Worm (Caenorhabditis elegans) whole organism, young adult: ENCODE data around the gene rbm-25.

Experiments used
- B0261.1 ChIP-seq: sonication (generic microtip); optimal IDR thresholded peaks from 2 replicates; lab custom pipeline; 2016; ENCODE audit warnings: mild to moderate bottlenecking, missing genetic modification characterization, moderate library complexity, missing compliant biosample characterization
- C06A6.2 ChIP-seq: fragments of 200-800 bp; sonication (Bioruptor generic); conservative IDR thresholded peaks from 2 replicates; pipeline ENCODE4 v1.3.6; 2022; ENCODE audit warnings: missing genetic modification characterization, missing compliant biosample characterization
- D2030.7 ChIP-seq: fragments of 200-800 bp; sonication (Bioruptor generic); IDR thresholded peaks from 2 replicates; pipeline ENCODE4 v1.3.6; 2022; ENCODE audit warnings: missing genetic modification reagents, missing genetic modification characterization, missing compliant biosample characterization
- F10E7.11 ChIP-seq: sonication (generic microtip); optimal IDR thresholded peaks from 2 replicates; lab custom pipeline; 2017; ENCODE audit warnings: mild to moderate bottlenecking, missing genetic modification characterization, moderate library complexity, missing compliant biosample characterization
- F37B4.10 ChIP-seq: fragments of 200-800 bp; sonication (Bioruptor generic); IDR thresholded peaks from 2 replicates; pipeline ENCODE4 v1.3.6; 2022; ENCODE audit warnings: missing genetic modification characterization, missing compliant biosample characterization
- F39B2.1 ChIP-seq: fragments of 200-800 bp; sonication (Bioruptor generic); IDR thresholded peaks from 2 replicates; pipeline ENCODE4 v1.3.6; 2022; ENCODE audit warnings: missing genetic modification reagents, missing genetic modification characterization, missing compliant biosample characterization
- F49E8.2 ChIP-seq: sonication (generic microtip); optimal IDR thresholded peaks from 3 replicates; lab custom pipeline; 2017; ENCODE audit warnings: missing genetic modification characterization, mild to moderate bottlenecking, missing compliant biosample characterization, antibody characterized with exemption, moderate library complexity; ENCODE audit not compliant: insufficient read depth
- F57A8.1 ChIP-seq: fragments of 200-800 bp; sonication (Bioruptor generic); optimal IDR thresholded peaks from 2 replicates; lab custom pipeline; 2018; ENCODE audit warnings: mild to moderate bottlenecking, missing genetic modification characterization, moderate library complexity, missing compliant biosample characterization
- K12H6.12 ChIP-seq: fragments of 200-800 bp; sonication (Bioruptor generic); optimal IDR thresholded peaks from 2 replicates; lab custom pipeline; 2018; ENCODE audit warnings: mild to moderate bottlenecking, missing genetic modification characterization, missing compliant biosample characterization
- T07F8.4 ChIP-seq: sonication (generic microtip); optimal IDR thresholded peaks from 2 replicates; lab custom pipeline; 2016; ENCODE audit warnings: mild to moderate bottlenecking, missing genetic modification characterization, moderate library complexity, missing compliant biosample characterization
- Y53G8AR.9 ChIP-seq: fragments of 200-800 bp; sonication (Bioruptor generic); conservative IDR thresholded peaks from 2 replicates; pipeline ENCODE4 v1.3.6; 2022; ENCODE audit warnings: missing genetic modification reagents, missing genetic modification characterization, missing compliant biosample characterization
- Y79H2A.3 ChIP-seq: fragments of 200-800 bp; sonication (Bioruptor generic); conservative IDR thresholded peaks from 2 replicates; pipeline ENCODE4 v1.3.6; 2022; ENCODE audit warnings: missing genetic modification reagents, missing genetic modification characterization, missing compliant biosample characterization
- Y95B8A.8 ChIP-seq: fragments of 200-800 bp; sonication (Bioruptor generic); IDR thresholded peaks from 2 replicates; pipeline ENCODE4 v1.3.6; 2022; ENCODE audit warnings: missing genetic modification reagents, missing genetic modification characterization, missing compliant biosample characterization
- ZK185.1 ChIP-seq: sonication (generic microtip); optimal IDR thresholded peaks from 2 replicates; lab custom pipeline; 2016; ENCODE audit warnings: mild to moderate bottlenecking, missing genetic modification characterization, missing compliant biosample characterization; ENCODE audit not compliant: poor library complexity, severe bottlenecking
- akir-1 ChIP-seq: fragments of 200-800 bp; sonication (Bioruptor generic); optimal IDR thresholded peaks from 2 replicates; lab custom pipeline; 2018; ENCODE audit warnings: mild to moderate bottlenecking, missing genetic modification characterization, moderate library complexity, missing compliant biosample characterization
- ama-1 ChIP-seq, 3 experiments: fragments of 150-350 bp in 1 of 3; sonication (generic microtip) in 2 of 3; optimal IDR thresholded peaks; 2 replicates each; lab custom pipeline; 2014 to 2018; ENCODE audit warnings: missing biosample characterization in 2 of 3, missing genetic modification characterization in 2 of 3, missing genetic modification reagents in 2 of 3
- attf-5 ChIP-seq: fragments of 200-800 bp; sonication (Bioruptor generic); optimal IDR thresholded peaks from 2 replicates; lab custom pipeline; 2018; ENCODE audit warnings: mild to moderate bottlenecking, missing genetic modification characterization, missing compliant biosample characterization
- bed-1 ChIP-seq: fragments of 200-800 bp; sonication (Bioruptor generic); IDR thresholded peaks from 2 replicates; pipeline ENCODE4 v1.3.6; 2022; ENCODE audit warnings: missing genetic modification reagents, missing genetic modification characterization, missing compliant biosample characterization
- ccch-3 ChIP-seq: fragments of 200-800 bp; sonication (Bioruptor generic); optimal IDR thresholded peaks from 2 replicates; lab custom pipeline; 2018; ENCODE audit warnings: mild to moderate bottlenecking, missing genetic modification characterization, missing compliant biosample characterization
- cebp-1 ChIP-seq, 2 experiments: fragments of 200-800 bp in 1 of 2; sonication (Bioruptor generic) in 1 of 2; sonication (generic microtip) in 1 of 2; IDR thresholded peaks in 1 of 2; optimal IDR thresholded peaks in 1 of 2; 2 replicates each; pipeline versions ENCODE4 v1.3.6 to Lab custom; 2017 to 2022; ENCODE audit warnings: missing compliant biosample characterization in 2 of 2, missing genetic modification characterization in 2 of 2, mild to moderate bottlenecking in 1 of 2, missing genetic modification reagents in 1 of 2, moderate library complexity in 1 of 2
- ceh-58 ChIP-seq: fragments of 200-800 bp; sonication (Bioruptor generic); IDR thresholded peaks from 2 replicates; pipeline ENCODE4 v1.3.6; 2022; ENCODE audit warnings: missing genetic modification characterization, missing compliant biosample characterization
- chd-7 ChIP-seq: sonication (generic microtip); optimal IDR thresholded peaks from 2 replicates; lab custom pipeline; 2016; ENCODE audit warnings: mild to moderate bottlenecking, missing genetic modification characterization, moderate library complexity, missing compliant biosample characterization
- dpff-1 ChIP-seq: sonication (generic microtip); optimal IDR thresholded peaks from 2 replicates; lab custom pipeline; 2017; ENCODE audit warnings: mild to moderate bottlenecking, missing genetic modification characterization, missing compliant biosample characterization
- egl-18 ChIP-seq: fragments of 200-800 bp; sonication (Bioruptor generic); IDR thresholded peaks from 2 replicates; pipeline ENCODE4 v1.3.6; 2022; ENCODE audit warnings: missing genetic modification reagents, missing genetic modification characterization, missing compliant biosample characterization
- egl-44 ChIP-seq: fragments of 200-800 bp; sonication (Bioruptor generic); IDR thresholded peaks from 2 replicates; pipeline ENCODE4 v1.3.6; 2022; ENCODE audit warnings: missing genetic modification reagents, missing genetic modification characterization, missing compliant biosample characterization
- ets-4 ChIP-seq: fragments of 200-800 bp; sonication (Bioruptor generic); optimal IDR thresholded peaks from 2 replicates; lab custom pipeline; 2018; ENCODE audit warnings: mild to moderate bottlenecking, missing genetic modification characterization, missing compliant biosample characterization
- gei-17 ChIP-seq: fragments of 200-800 bp; sonication (Bioruptor generic); optimal IDR thresholded peaks from 2 replicates; lab custom pipeline; 2018; ENCODE audit warnings: mild to moderate bottlenecking, missing genetic modification characterization, missing compliant biosample characterization
- hlh-26 ChIP-seq: fragments of 200-800 bp; sonication (Bioruptor generic); conservative IDR thresholded peaks from 2 replicates; pipeline ENCODE4 v1.3.6; 2022; ENCODE audit warnings: missing genetic modification reagents, missing genetic modification characterization, missing compliant biosample characterization
- hmg-1.2 ChIP-seq: fragments of 200-800 bp; sonication (Bioruptor generic); IDR thresholded peaks from 2 replicates; pipeline ENCODE4 v1.3.6; 2022; ENCODE audit warnings: missing genetic modification reagents, missing genetic modification characterization, missing compliant biosample characterization
- let-526 ChIP-seq: fragments of 200-800 bp; sonication (Bioruptor generic); IDR thresholded peaks from 2 replicates; pipeline ENCODE4 v1.3.6; 2022; ENCODE audit warnings: missing genetic modification reagents, missing genetic modification characterization, missing compliant biosample characterization
- lin-40 ChIP-seq: sonication (generic microtip); optimal IDR thresholded peaks from 2 replicates; lab custom pipeline; 2016; ENCODE audit warnings: missing genetic modification characterization, mild to moderate bottlenecking, missing compliant biosample characterization, missing genotype, missing genetic modification reagents
- lin-54 ChIP-seq: fragments of 200-800 bp; sonication (Bioruptor generic); optimal IDR thresholded peaks from 2 replicates; lab custom pipeline; 2018; ENCODE audit warnings: mild to moderate bottlenecking, missing genetic modification characterization, missing compliant biosample characterization
- madf-10 ChIP-seq: sonication (generic microtip); optimal IDR thresholded peaks from 2 replicates; lab custom pipeline; 2016; ENCODE audit warnings: mild to moderate bottlenecking, missing genetic modification characterization, missing compliant biosample characterization
- mcd-1 ChIP-seq: fragments of 200-800 bp; sonication (Bioruptor generic); IDR thresholded peaks from 2 replicates; pipeline ENCODE4 v1.3.6; 2022; ENCODE audit warnings: missing genetic modification reagents, missing genetic modification characterization, missing compliant biosample characterization
- mel-28 ChIP-seq: sonication (generic microtip); optimal IDR thresholded peaks from 2 replicates; lab custom pipeline; 2016; ENCODE audit warnings: borderline replicate concordance, mild to moderate bottlenecking, missing genetic modification characterization, missing compliant biosample characterization
- nfya-1 ChIP-seq: sonication (generic microtip); optimal IDR thresholded peaks from 2 replicates; lab custom pipeline; 2017; ENCODE audit warnings: antibody characterized with exemption, missing compliant biosample characterization, missing genetic modification characterization, borderline replicate concordance; ENCODE audit not compliant: insufficient read depth
- nfyb-1 ChIP-seq: fragments of 200-800 bp; sonication (Bioruptor generic); IDR thresholded peaks from 2 replicates; pipeline ENCODE4 v1.3.6; 2022; ENCODE audit warnings: missing genetic modification reagents, missing genetic modification characterization, missing compliant biosample characterization
- nhr-120 ChIP-seq: fragments of 200-800 bp; sonication (Bioruptor generic); IDR thresholded peaks from 2 replicates; pipeline ENCODE4 v1.3.6; 2022; ENCODE audit warnings: missing genetic modification characterization, missing compliant biosample characterization
- nhr-179 ChIP-seq: sonication (generic microtip); optimal IDR thresholded peaks from 2 replicates; lab custom pipeline; 2016; ENCODE audit warnings: mild to moderate bottlenecking, missing genetic modification characterization, missing compliant biosample characterization
- pbrm-1 ChIP-seq: fragments of 200-800 bp; sonication (Bioruptor generic); IDR thresholded peaks from 2 replicates; pipeline ENCODE4 v1.3.6; 2022; ENCODE audit warnings: missing genetic modification reagents, missing genetic modification characterization, missing compliant biosample characterization
- rec-8 ChIP-seq, 2 experiments: sonication (generic microtip); optimal IDR thresholded peaks; 2 replicates each; lab custom pipeline; 2016; ENCODE audit warnings: mild to moderate bottlenecking in 2 of 2, missing genetic modification characterization in 2 of 2, missing genetic modification reagents in 2 of 2, missing genotype in 2 of 2, missing biosample characterization in 1 of 2, missing compliant biosample characterization in 1 of 2, moderate library complexity in 1 of 2
- snpc-3.4 ChIP-seq: sonication (generic microtip); optimal IDR thresholded peaks from 2 replicates; lab custom pipeline; 2017; ENCODE audit warnings: missing genetic modification characterization, mild to moderate bottlenecking, missing compliant biosample characterization, antibody characterized with exemption, moderate library complexity, missing genotype, missing genetic modification reagents
- sptf-2 ChIP-seq: fragments of 200-800 bp; sonication (Bioruptor generic); optimal IDR thresholded peaks from 2 replicates; lab custom pipeline; 2018; ENCODE audit warnings: mild to moderate bottlenecking, missing genetic modification characterization, missing compliant biosample characterization
- tbx-9 ChIP-seq: sonication (generic microtip); optimal IDR thresholded peaks from 2 replicates; lab custom pipeline; 2016; ENCODE audit warnings: borderline replicate concordance, missing genetic modification characterization, inconsistent platforms, missing compliant biosample characterization
- unc-62 ChIP-seq: fragments of 150-350 bp; optimal IDR thresholded peaks from 2 replicates; lab custom pipeline; 2014; ENCODE audit warnings: missing biosample characterization, missing genetic modification reagents, missing genetic modification characterization
- xnd-1 ChIP-seq: sonication (generic microtip); optimal IDR thresholded peaks from 2 replicates; lab custom pipeline; 2016; ENCODE audit warnings: missing genotype, missing genetic modification reagents, missing genetic modification characterization, missing compliant biosample characterization
- ztf-18 ChIP-seq: sonication (generic microtip); optimal IDR thresholded peaks from 2 replicates; lab custom pipeline; 2016; ENCODE audit warnings: missing genotype, mild to moderate bottlenecking, missing genetic modification characterization, missing compliant biosample characterization

The rbm-25 gene

DNA sequence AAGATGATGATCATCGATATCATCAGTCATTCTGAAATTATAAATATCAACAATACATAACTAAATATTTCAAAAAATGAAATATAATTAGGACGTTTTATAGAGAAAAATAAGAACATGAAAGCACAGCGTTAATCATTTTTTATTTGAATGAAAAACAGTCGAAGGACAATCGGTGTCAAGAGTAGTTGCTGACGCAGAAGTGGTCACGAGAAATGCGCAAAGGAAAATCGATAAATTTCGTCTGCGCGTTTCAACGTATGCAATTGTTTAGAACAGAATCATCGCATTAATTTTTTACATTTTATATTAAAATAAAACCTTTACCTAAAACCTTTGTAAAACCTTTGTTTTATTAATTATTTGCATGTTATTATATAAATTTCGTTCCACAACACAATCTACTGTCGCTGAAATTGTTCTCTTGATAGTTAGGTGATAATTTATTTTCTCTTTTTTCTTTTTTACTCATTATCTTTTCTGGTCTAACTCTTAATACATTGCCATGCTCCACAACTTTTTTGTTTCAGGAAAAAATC is at the start of gene rbm-25, which contains the start of gene W04D2.4:
TSS of gene rbm-25 (plus strand) at position 489 of the 539 bp plus-strand sequence.
TSS of gene W04D2.4 (minus strand) at position 31 of the 539 bp plus-strand sequence.
- TF ChIP-seq bed-1 (no peak), Y95B8A.8 (no peak), nhr-179 (tag; lab: Kevin White, UChicago) (no peak), sptf-2 (GFP tag; lab: Kevin White, UChicago) (no peak), egl-44 (GFP tag; lab: Robert Waterston, UW) (no peak), tbx-9 (no peak), cebp-1 (GFP tag; IDR thresholded peaks at IDR 0.05; lab: Robert Waterston, UW) (no peak), cebp-1 (tag; optimal IDR thresholded peaks at IDR 0.05; lab: Kevin White, UChicago) (peak; percentile 67), F49E8.2 (no peak), unc-62 (GFP tag; lab: Kevin White, UChicago) (no peak), ZK185.1 (peak; percentile 42), chd-7 (tag; lab: Kevin White, UChicago) (no peak), lin-40 (tag; lab: Kevin White, UChicago) (peak; percentile 83), K12H6.12 (tag; lab: Kevin White, UChicago) (no peak), ets-4 (GFP tag; lab: Kevin White, UChicago) (no peak), F39B2.1 (GFP tag; lab: Robert Waterston, UW) (no peak), let-526 (GFP tag; lab: Robert Waterston, UW) (no peak), lin-54 (GFP tag; lab: Kevin White, UChicago) (peak; percentile 38), F57A8.1 (GFP tag; lab: Kevin White, UChicago) (no peak), mel-28 (tag; lab: Kevin White, UChicago) (no peak), ztf-18 (tag; lab: Kevin White, UChicago) (peak; percentile 94), snpc-3.4 (no peak), ceh-58 (GFP tag; lab: Robert Waterston, UW) (no peak), mcd-1 (GFP tag; lab: Robert Waterston, UW) (peak; percentile 71), pbrm-1 (peak; percentile 63; the same call in 1 of the 2 replicates), hmg-1.2 (GFP tag; lab: Robert Waterston, UW) (peak; percentile 16; the same call in 1 of the 2 replicates), T07F8.4 (tag; lab: Kevin White, UChicago) (no peak), akir-1 (peak; percentile 2), rec-8 (tag; optimal IDR thresholded peaks at IDR 0.05; lab: Kevin White, UChicago) (no peak), B0261.1 (tag; lab: Kevin White, UChicago) (no peak), Y79H2A.3 (no peak), gei-17 (GFP tag; lab: Kevin White, UChicago) (no peak), hlh-26 (GFP tag; lab: Robert Waterston, UW) (no peak), ccch-3 (GFP tag; lab: Kevin White, UChicago) (no peak), C06A6.2 (GFP tag; lab: Robert Waterston, UW) (no peak), nfyb-1 (GFP tag; lab: Robert Waterston, UW) (no peak), F37B4.10 (GFP tag; lab: Robert Waterston, UW) (no peak), nfya-1 (tag; lab: Kevin White, UChicago) (no peak), ama-1 (optimal IDR thresholded peaks at IDR 0.05; lab: Kevin White, UChicago) (no peak), ama-1 (GFP tag; optimal IDR thresholded peaks at IDR 0.05; lab: Kevin White, UChicago) (no peak), egl-18 (no peak), attf-5 (GFP tag; lab: Kevin White, UChicago) (peak; percentile 52), F10E7.11 (tag; lab: Kevin White, UChicago) (no peak), nhr-120 (GFP tag; lab: Robert Waterston, UW) (no peak), dpff-1 (tag; lab: Kevin White, UChicago) (no peak), xnd-1 (tag; lab: Kevin White, UChicago) (no peak), madf-10 (tag; lab: Kevin White, UChicago) (no peak), D2030.7 (GFP tag; lab: Robert Waterston, UW) (no peak), Y53G8AR.9 (GFP tag; lab: Robert Waterston, UW) (0 out of 2 replicates have a peak, but pooled peaks have one; percentile 53)
